Fruit fly (Drosophila melanogaster) whole organism, pupa: Measurements from ENCODE around the gene CG1674.

Experiments used
- CG10348 ChIP-seq: fragments of 200-800 bp; sonication (Bioruptor generic); IDR thresholded peaks from 2 replicates; pipeline ENCODE4 v1.3.6; 2022; ENCODE audit warnings: missing biosample characterization, missing genetic modification characterization
- CG14655 ChIP-seq: fragments of 200-800 bp; sonication (Bioruptor generic); optimal IDR thresholded peaks from 3 replicates; lab custom pipeline; 2017; ENCODE audit warnings: mild to moderate bottlenecking, missing biosample characterization, missing genetic modification reagents, missing genetic modification characterization
- CG32121 ChIP-seq: fragments of 200-800 bp; sonication (Bioruptor generic); IDR thresholded peaks from 2 replicates; pipeline ENCODE4 v1.3.6; 2022; ENCODE audit warnings: missing biosample characterization, missing genetic modification characterization
- CG34367 ChIP-seq: fragments of 200-800 bp; sonication (Bioruptor generic); optimal IDR thresholded peaks from 2 replicates; lab custom pipeline; 2018; ENCODE audit warnings: missing biosample characterization, mild to moderate bottlenecking, missing genetic modification characterization
- CG4496 ChIP-seq: fragments of 200-800 bp; sonication (Bioruptor generic); IDR thresholded peaks from 3 replicates; pipeline ENCODE4 v1.3.6; 2022; ENCODE audit warnings: missing biosample characterization, missing genetic modification characterization
- Pif1A ChIP-seq: fragments of 200-800 bp; sonication (Bioruptor generic); optimal IDR thresholded peaks from 3 replicates; lab custom pipeline; 2016; ENCODE audit warnings: missing biosample characterization, missing genetic modification characterization
- fd96Ca ChIP-seq: fragments of 200-800 bp; sonication (Bioruptor generic); IDR thresholded peaks from 3 replicates; pipeline ENCODE4 v1.3.6; 2022; ENCODE audit warnings: missing biosample characterization, missing genetic modification characterization

dm6 chr4:261484-262070 lies 31.0 kb downstream of the CG1674 start:
- no peak for TF ChIP-seq CG34367
- TF ChIP-seq CG4496 = no peak
- TF ChIP-seq Pif1A = no peak
- TF ChIP-seq CG14655 (GFP tag; lab: Kevin White, UChicago) = no peak
- no peak for TF ChIP-seq CG10348 (GFP tag; lab: Robert Waterston, UW)
- no peak for TF ChIP-seq fd96Ca (GFP tag; lab: Robert Waterston, UW)
- TF ChIP-seq CG32121 (GFP tag; lab: Robert Waterston, UW) = no peak
